Fruit fly (Drosophila melanogaster): ENCODE data around the gene vib.

DNA sequence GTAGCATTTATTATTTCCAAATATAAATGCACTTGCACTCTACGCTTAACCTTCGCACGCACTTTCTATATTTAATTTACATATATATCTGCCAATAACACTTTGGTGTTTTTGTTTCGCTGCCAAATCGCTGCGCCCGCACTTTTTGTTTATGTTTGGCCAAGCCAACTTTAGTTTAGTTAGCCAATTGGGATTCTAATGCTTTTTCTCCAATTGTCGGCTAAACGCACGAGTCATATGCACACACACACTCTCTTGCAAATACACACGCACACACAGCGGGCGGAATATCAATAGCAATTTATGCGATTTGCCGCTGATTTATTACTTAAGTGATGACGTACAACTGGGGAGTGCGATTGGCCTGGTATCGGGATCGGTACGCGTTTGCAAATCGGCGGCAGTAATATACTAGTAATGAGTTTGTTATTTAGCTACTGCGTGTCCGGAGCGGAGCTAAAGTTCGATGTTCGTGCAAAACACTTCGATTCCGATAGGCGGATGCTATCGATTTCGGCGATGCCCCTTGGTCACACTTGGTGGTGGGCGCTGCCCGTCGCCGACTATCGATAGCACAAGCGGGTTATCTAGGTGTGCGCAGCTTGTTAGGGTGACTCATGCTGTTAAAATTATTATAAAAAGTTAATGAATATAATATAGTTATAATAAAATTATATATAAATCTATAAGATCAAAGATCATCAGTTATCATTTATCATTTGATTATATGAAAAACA lies at the start of gene vib:
- TF ChIP-seq svp (GFP tag): peak; percentile 58
- TF ChIP-seq Sox102F (GFP tag; optimal IDR thresholded peaks at IDR 0.05): peak; percentile 3
- TF ChIP-seq lz (GFP tag; optimal IDR thresholded peaks at IDR 0.05): no peak
- TF ChIP-seq fd59A (GFP tag; optimal IDR thresholded peaks at IDR 0.05): no peak
- TF ChIP-seq spab (GFP tag; optimal IDR thresholded peaks at IDR 0.05): no peak
- no peak for TF ChIP-seq Hr39 (GFP tag; optimal IDR thresholded peaks at IDR 0.05)
- peak; percentile 51 for TF ChIP-seq CG3032 (tag; optimal IDR thresholded peaks at IDR 0.05)

All from whole organism, prepupa.